Worm (Caenorhabditis elegans) whole organism, L1 larva: Measurements from ENCODE around the gene C30G7.3.

Source experiments
- alr-1 ChIP-seq: fragments of 200-800 bp; sonication (Bioruptor generic); optimal IDR thresholded peaks from 2 replicates; lab custom pipeline; 2018; ENCODE audit warnings: borderline replicate concordance, mild to moderate bottlenecking, missing genetic modification characterization, missing compliant biosample characterization
- aly-2 ChIP-seq: fragments of 150-350 bp; optimal IDR thresholded peaks from 2 replicates; lab custom pipeline; 2014; ENCODE audit warnings: missing biosample characterization, missing genetic modification characterization
- ama-1 ChIP-seq: fragments of 150-350 bp; optimal IDR thresholded peaks from 2 replicates; lab custom pipeline; 2014
- blmp-1 ChIP-seq: fragments of 150-350 bp; optimal IDR thresholded peaks from 2 replicates; lab custom pipeline; 2014; ENCODE audit warnings: missing biosample characterization, missing genetic modification characterization
- ceh-88 ChIP-seq: fragments of 200-800 bp; sonication (Bioruptor generic); IDR thresholded peaks from 2 replicates; pipeline ENCODE4 v1.3.6; 2022; ENCODE audit warnings: missing genetic modification characterization, missing compliant biosample characterization
- ces-1 ChIP-seq: fragments of 150-350 bp; optimal IDR thresholded peaks from 2 replicates; lab custom pipeline; 2014; ENCODE audit warnings: missing biosample characterization, missing genetic modification reagents, missing genetic modification characterization
- dpl-1 ChIP-seq, 3 experiments: fragments of 150-350 bp in 2 of 3; sonication (generic microtip) in 1 of 3; optimal IDR thresholded peaks; 2 replicates each; lab custom pipeline; 2014 to 2017; ENCODE audit warnings: missing biosample characterization in 3 of 3, missing genetic modification characterization in 3 of 3, missing genetic modification reagents in 3 of 3
- elt-2 ChIP-seq: sonication (generic microtip); optimal IDR thresholded peaks from 2 replicates; lab custom pipeline; 2016; ENCODE audit warnings: missing genetic modification characterization, mild to moderate bottlenecking, inconsistent platforms, missing compliant biosample characterization, missing genetic modification reagents
- elt-3 ChIP-seq, 6 experiments: fragments of 150-350 bp in 1 of 6; sonication (generic microtip); optimal IDR thresholded peaks; 2 replicates each; lab custom pipeline; 2017 to 2018; ENCODE audit warnings: missing biosample characterization in 6 of 6, missing genetic modification characterization in 6 of 6, inconsistent platforms in 1 of 6
- fkh-10 ChIP-seq: sonication (generic microtip); optimal IDR thresholded peaks from 2 replicates; lab custom pipeline; 2017; ENCODE audit warnings: missing biosample characterization, missing genetic modification reagents, missing genetic modification characterization
- fos-1 ChIP-seq: fragments of 150-350 bp; optimal IDR thresholded peaks from 2 replicates; lab custom pipeline; 2014; ENCODE audit warnings: missing biosample characterization, missing genetic modification characterization
- hlh-17 ChIP-seq: fragments of 200-800 bp; sonication (Bioruptor generic); optimal IDR thresholded peaks from 2 replicates; lab custom pipeline; 2018; ENCODE audit warnings: missing genetic modification characterization, mild to moderate bottlenecking, missing compliant biosample characterization, moderate library complexity, borderline replicate concordance
- hlh-4 ChIP-seq: sonication (generic microtip); optimal IDR thresholded peaks from 2 replicates; lab custom pipeline; 2016; ENCODE audit warnings: mild to moderate bottlenecking, missing genetic modification characterization, missing compliant biosample characterization
- irx-1 ChIP-seq: sonication (generic microtip); optimal IDR thresholded peaks from 2 replicates; lab custom pipeline; 2016; ENCODE audit warnings: missing genetic modification characterization, missing compliant biosample characterization
- lin-13 ChIP-seq: fragments of 150-350 bp; optimal IDR thresholded peaks from 2 replicates; lab custom pipeline; 2014; ENCODE audit warnings: missing biosample characterization, missing genetic modification reagents, missing genetic modification characterization
- lin-14 ChIP-seq: fragments of 200-800 bp; sonication (Bioruptor generic); optimal IDR thresholded peaks from 2 replicates; lab custom pipeline; 2018; ENCODE audit warnings: mild to moderate bottlenecking, missing genetic modification characterization, moderate library complexity, missing compliant biosample characterization
- lin-35 ChIP-seq, 2 experiments: fragments of 150-350 bp; optimal IDR thresholded peaks; 2 replicates each; lab custom pipeline; 2014; ENCODE audit warnings: missing biosample characterization in 2 of 2, missing genetic modification characterization in 2 of 2, missing genetic modification reagents in 2 of 2
- lsy-2 ChIP-seq, 2 experiments: fragments of 150-350 bp; optimal IDR thresholded peaks; 2 replicates each; lab custom pipeline; 2014; ENCODE audit warnings: missing biosample characterization in 2 of 2, missing genetic modification characterization in 2 of 2
- mab-9 ChIP-seq: fragments of 200-800 bp; sonication (Bioruptor generic); IDR thresholded peaks from 2 replicates; pipeline ENCODE4 v1.3.6; 2022; ENCODE audit warnings: missing genetic modification reagents, missing genetic modification characterization, missing compliant biosample characterization
- mdl-1 ChIP-seq, 2 experiments: fragments of 150-350 bp; optimal IDR thresholded peaks; 2 replicates each; lab custom pipeline; 2014 to 2017; ENCODE audit warnings: missing biosample characterization in 2 of 2, missing genetic modification characterization in 2 of 2, inconsistent platforms in 1 of 2
- nhr-11 ChIP-seq: fragments of 150-350 bp; optimal IDR thresholded peaks from 2 replicates; lab custom pipeline; 2014; ENCODE audit warnings: missing biosample characterization, missing genetic modification characterization
- nhr-19 ChIP-seq: fragments of 200-800 bp; sonication (Bioruptor generic); conservative IDR thresholded peaks from 2 replicates; pipeline ENCODE4 v1.3.6; 2022; ENCODE audit warnings: missing genetic modification characterization, missing compliant biosample characterization
- nhr-20 ChIP-seq: sonication (generic microtip); optimal IDR thresholded peaks from 2 replicates; lab custom pipeline; 2016; ENCODE audit warnings: mild to moderate bottlenecking, missing genetic modification characterization, missing compliant biosample characterization
- nhr-47 ChIP-seq: sonication (generic microtip); optimal IDR thresholded peaks from 2 replicates; lab custom pipeline; 2016; ENCODE audit warnings: mild to moderate bottlenecking, missing genetic modification characterization, moderate library complexity, missing compliant biosample characterization
- nhr-71 ChIP-seq: sonication (generic microtip); optimal IDR thresholded peaks from 2 replicates; lab custom pipeline; 2016; ENCODE audit warnings: mild to moderate bottlenecking, missing genetic modification characterization, moderate library complexity, missing compliant biosample characterization
- nhr-76 ChIP-seq: sonication (generic microtip); optimal IDR thresholded peaks from 2 replicates; lab custom pipeline; 2017; ENCODE audit warnings: missing biosample characterization, missing genetic modification characterization
- nhr-77 ChIP-seq: fragments of 150-350 bp; optimal IDR thresholded peaks from 2 replicates; lab custom pipeline; 2014; ENCODE audit warnings: missing biosample characterization, missing genetic modification characterization
- nhr-84 ChIP-seq: sonication (generic microtip); optimal IDR thresholded peaks from 2 replicates; lab custom pipeline; 2017; ENCODE audit warnings: missing biosample characterization, missing genetic modification characterization
- nhr-85 ChIP-seq: sonication (generic microtip); peaks from one replicate; lab custom pipeline; 2016; ENCODE audit warnings: missing genetic modification characterization, inconsistent platforms, missing compliant biosample characterization
- pag-3 ChIP-seq: sonication (generic microtip); optimal IDR thresholded peaks from 2 replicates; lab custom pipeline; 2017; ENCODE audit warnings: missing genetic modification characterization, mild to moderate bottlenecking, missing compliant biosample characterization, antibody characterized with exemption, borderline replicate concordance; ENCODE audit not compliant: insufficient read depth
- pax-3 ChIP-seq: fragments of 200-800 bp; sonication (Bioruptor generic); optimal IDR thresholded peaks from 2 replicates; lab custom pipeline; 2018; ENCODE audit warnings: mild to moderate bottlenecking, missing genetic modification characterization, moderate library complexity, missing compliant biosample characterization
- pqm-1 ChIP-seq: sonication (generic microtip); optimal IDR thresholded peaks from 3 replicates; lab custom pipeline; 2017; ENCODE audit warnings: missing biosample characterization, missing genetic modification characterization
- rnt-1 ChIP-seq: sonication (generic microtip); optimal IDR thresholded peaks from 2 replicates; lab custom pipeline; 2016; ENCODE audit warnings: mild to moderate bottlenecking, missing genetic modification characterization, moderate library complexity, missing compliant biosample characterization
- snu-23 ChIP-seq: sonication (generic microtip); optimal IDR thresholded peaks from 2 replicates; lab custom pipeline; 2016; ENCODE audit warnings: missing genetic modification characterization, missing compliant biosample characterization
- sox-4 ChIP-seq: sonication (generic microtip); optimal IDR thresholded peaks from 2 replicates; lab custom pipeline; 2016; ENCODE audit warnings: missing genetic modification characterization, missing compliant biosample characterization
- sup-37 ChIP-seq: fragments of 200-800 bp; sonication (Bioruptor generic); optimal IDR thresholded peaks from 2 replicates; lab custom pipeline; 2018; ENCODE audit warnings: mild to moderate bottlenecking, missing genetic modification characterization, missing compliant biosample characterization
- swsn-7 ChIP-seq: sonication (generic microtip); optimal IDR thresholded peaks from 2 replicates; lab custom pipeline; 2016; ENCODE audit warnings: missing genetic modification characterization, missing compliant biosample characterization
- tbx-2 ChIP-seq: sonication (generic microtip); optimal IDR thresholded peaks from 2 replicates; lab custom pipeline; 2016; ENCODE audit warnings: missing genetic modification characterization, missing compliant biosample characterization
- unc-130 ChIP-seq: fragments of 150-350 bp; optimal IDR thresholded peaks from 2 replicates; lab custom pipeline; 2017; ENCODE audit warnings: missing biosample characterization, missing genetic modification characterization, inconsistent platforms
- unc-30 ChIP-seq: sonication (generic microtip); optimal IDR thresholded peaks from 2 replicates; lab custom pipeline; 2017; ENCODE audit warnings: missing biosample characterization, missing genetic modification characterization
- unc-86 ChIP-seq: sonication (generic microtip); optimal IDR thresholded peaks from 2 replicates; lab custom pipeline; 2016; ENCODE audit warnings: missing genetic modification characterization, missing compliant biosample characterization
- unc-98 ChIP-seq: fragments of 200-800 bp; sonication (Bioruptor generic); IDR thresholded peaks from 2 replicates; pipeline ENCODE4 v1.3.6; 2022; ENCODE audit warnings: missing genetic modification characterization, missing compliant biosample characterization
- zip-4 ChIP-seq: fragments of 200-800 bp; sonication (Bioruptor generic); optimal IDR thresholded peaks from 2 replicates; lab custom pipeline; 2018; ENCODE audit warnings: mild to moderate bottlenecking, missing genetic modification characterization, moderate library complexity, missing compliant biosample characterization
- ztf-11 ChIP-seq, 2 experiments: sonication (generic microtip); optimal IDR thresholded peaks; 2 replicates each; lab custom pipeline; 2016 to 2017; ENCODE audit warnings: missing genetic modification characterization in 2 of 2, missing biosample characterization in 1 of 2, missing compliant biosample characterization in 1 of 2
- ztf-4 ChIP-seq: fragments of 150-350 bp; optimal IDR thresholded peaks from 2 replicates; lab custom pipeline; 2014; ENCODE audit warnings: missing biosample characterization, missing genetic modification characterization

Gene C30G7.3

DNA sequence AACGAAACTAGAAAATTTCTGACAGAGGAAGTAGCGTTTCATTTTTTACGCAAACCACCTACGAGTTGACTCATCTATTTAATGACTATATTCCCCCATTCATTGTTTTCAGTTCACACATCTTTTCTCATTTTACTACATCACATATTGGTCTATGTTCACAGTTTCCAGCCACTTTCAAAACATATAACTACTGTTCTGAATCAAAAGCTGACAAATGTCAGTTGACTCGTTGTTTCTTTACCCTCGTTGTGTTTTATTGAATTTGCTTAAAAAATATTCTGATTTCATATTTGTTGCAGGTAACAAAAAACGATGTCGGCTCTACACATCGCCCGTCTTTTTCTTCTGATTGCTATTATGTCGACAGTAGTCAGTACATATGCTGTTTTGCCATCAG, 25.6 kb upstream of the C30G7.3 start, which contains the start of gene nlp-59:
nlp-59 (plus strand) TSS at position 301 of the 400 bp plus-strand sequence.
- no peak for TF ChIP-seq tbx-2 (tag; lab: Kevin White, UChicago)

- TF ChIP-seq mab-9 (GFP tag; lab: Robert Waterston, UW) (no peak), mdl-1 (tag; optimal IDR thresholded peaks at IDR 0.05; lab: Kevin White, UChicago) (no peak), blmp-1 (tag; lab: Kevin White, UChicago) (no peak), nhr-11 (tag; lab: Kevin White, UChicago) (no peak), elt-2 (no peak), unc-86 (tag; lab: Kevin White, UChicago) (no peak), nhr-84 (tag; lab: Kevin White, UChicago) (no peak), sox-4 (tag; lab: Kevin White, UChicago) (no peak), lin-13 (GFP tag; lab: Kevin White, UChicago) (no peak)
These were observed 10.2 kb upstream of the C30G7.3 start, which contains the start of gene F02D8.9 for ce11 chrV:14955676-14956075. F02D8.9 (minus strand) TSS chrV:14955776.

ce11 chrV:14954633-14955032, 9.1 kb upstream of the C30G7.3 start, which contains the start of gene C30G7.5:
C30G7.5 (minus strand) TSS chrV:14954733.
- TF ChIP-seq elt-3 (tag; optimal IDR thresholded peaks at IDR 0.05; lab: Kevin White, UChicago) (no peak), ztf-11 (tag; optimal IDR thresholded peaks at IDR 0.05; lab: Kevin White, UChicago) (no peak), nhr-47 (no peak), alr-1 (tag; lab: Kevin White, UChicago) (no peak)
- TF ChIP-seq, all 84 proteins: peak for 0

ce11 chrV:14949477-14949876, 4.0 kb upstream of the C30G7.3 start, which contains the start of gene hil-1:
hil-1 (plus strand) TSS chrV:14949777.
- TF ChIP-seq ztf-4 (no peak), nhr-19 (GFP tag; lab: Robert Waterston, UW) (no peak), rnt-1 (tag; lab: Kevin White, UChicago) (no peak), irx-1 (tag; lab: Kevin White, UChicago) (no peak), unc-30 (tag; lab: Kevin White, UChicago) (no peak), pqm-1 (tag; lab: Kevin White, UChicago) (no peak), zip-4 (no peak), unc-98 (GFP tag; lab: Robert Waterston, UW) (no peak), ces-1 (GFP tag; lab: Kevin White, UChicago) (no peak), lsy-2 (tag; optimal IDR thresholded peaks at IDR 0.05; lab: Kevin White, UChicago) (no peak), unc-130 (tag; lab: Kevin White, UChicago) (no peak), unc-86 (tag; lab: Kevin White, UChicago) (no peak), hlh-4 (tag; lab: Kevin White, UChicago) (no peak), nhr-85 (tag; lab: Kevin White, UChicago) (no peak), sup-37 (GFP tag; lab: Kevin White, UChicago) (no peak), nhr-76 (tag; lab: Kevin White, UChicago) (no peak), lin-13 (GFP tag; lab: Kevin White, UChicago) (no peak), fos-1 (no peak), swsn-7 (tag; lab: Kevin White, UChicago) (no peak)

- TF ChIP-seq nhr-20 (tag; lab: Kevin White, UChicago) = peak; percentile 23
- TF ChIP-seq hlh-17 (GFP tag; lab: Kevin White, UChicago) = no peak
- peak; percentile 51 for TF ChIP-seq pax-3 (tag; lab: Kevin White, UChicago)
- TF ChIP-seq lin-14 = peak; percentile 77
- no peak for TF ChIP-seq nhr-77
- TF ChIP-seq pag-3 (tag; lab: Kevin White, UChicago) = no peak
- TF ChIP-seq dpl-1 (GFP tag; optimal IDR thresholded peaks at IDR 0.05; lab: Kevin White, UChicago) = peak; percentile 6 to 15 (median 6)
- TF ChIP-seq ceh-88 (GFP tag; lab: Robert Waterston, UW) = 0 out of 2 replicates have a peak, but pooled peaks have one; percentile 7
- peak; percentile 45 for TF ChIP-seq snu-23 (GFP tag; lab: Kevin White, UChicago)
- peak; percentile 83 for TF ChIP-seq blmp-1 (tag; lab: Kevin White, UChicago)
- TF ChIP-seq unc-98 (GFP tag; lab: Robert Waterston, UW) = no peak
- TF ChIP-seq nhr-71 (tag; lab: Kevin White, UChicago) = no peak
- TF ChIP-seq aly-2 (tag; lab: Kevin White, UChicago) = no peak
- no peak for TF ChIP-seq fkh-10 (GFP tag; lab: Kevin White, UChicago)
- peak; percentile 36 for TF ChIP-seq ama-1 (lab: Kevin White, UChicago)
- no peak for TF ChIP-seq nhr-85 (tag; lab: Kevin White, UChicago)
- no peak for TF ChIP-seq unc-30 (tag; lab: Kevin White, UChicago)
- no peak for TF ChIP-seq nhr-76 (tag; lab: Kevin White, UChicago)
- TF ChIP-seq lin-35 (GFP tag; optimal IDR thresholded peaks at IDR 0.05; lab: Kevin White, UChicago) = peak; percentile 21 to 52
These were observed 3.1 kb upstream of the C30G7.3 start for ce11 chrV:14948566-14948965.
